Worm (Caenorhabditis elegans) whole organism, early embryonic: Measurements from ENCODE around the gene F16H6.10.

Experiments used
- B0310.2 ChIP-seq: sonication (generic microtip); optimal IDR thresholded peaks from 2 replicates; lab custom pipeline; 2016; ENCODE audit warnings: mild to moderate bottlenecking, missing genetic modification characterization, missing compliant biosample characterization
- F13C5.2 ChIP-seq: sonication (generic microtip); optimal IDR thresholded peaks from 2 replicates; lab custom pipeline; 2017; ENCODE audit warnings: mild to moderate bottlenecking, missing genetic modification characterization, inconsistent platforms, missing compliant biosample characterization
- aly-1 ChIP-seq: sonication (generic microtip); optimal IDR thresholded peaks from 2 replicates; lab custom pipeline; 2016; ENCODE audit warnings: missing genetic modification characterization, missing compliant biosample characterization
- ama-1 ChIP-seq: fragments of 150-350 bp; optimal IDR thresholded peaks from 2 replicates; lab custom pipeline; 2014
- ceh-13 ChIP-seq: fragments of 200-800 bp; sonication (Bioruptor generic); optimal IDR thresholded peaks from 2 replicates; lab custom pipeline; 2018; ENCODE audit warnings: mild to moderate bottlenecking, missing genetic modification characterization, missing compliant biosample characterization
- ceh-36 ChIP-seq: sonication (generic microtip); optimal IDR thresholded peaks from 2 replicates; lab custom pipeline; 2016; ENCODE audit warnings: missing genetic modification characterization, inconsistent platforms, missing compliant biosample characterization
- ets-7 ChIP-seq: sonication (generic microtip); optimal IDR thresholded peaks from 2 replicates; lab custom pipeline; 2016; ENCODE audit warnings: missing genotype, missing genetic modification characterization, missing compliant biosample characterization
- flt-1 ChIP-seq: fragments of 200-800 bp; sonication (Bioruptor generic); IDR thresholded peaks from 2 replicates; pipeline ENCODE4 v1.3.6; 2022; ENCODE audit warnings: missing genetic modification characterization, missing compliant biosample characterization
- hmbx-1 ChIP-seq: sonication (generic microtip); optimal IDR thresholded peaks from 2 replicates; lab custom pipeline; 2016; ENCODE audit warnings: mild to moderate bottlenecking, missing genetic modification characterization, missing compliant biosample characterization
- hmg-4 ChIP-seq: fragments of 200-800 bp; sonication (Bioruptor generic); optimal IDR thresholded peaks from 2 replicates; lab custom pipeline; 2018; ENCODE audit warnings: mild to moderate bottlenecking, missing genetic modification characterization, missing compliant biosample characterization
- hnd-1 ChIP-seq: sonication (generic microtip); optimal IDR thresholded peaks from 2 replicates; lab custom pipeline; 2016; ENCODE audit warnings: missing genetic modification characterization, missing compliant biosample characterization
- pes-1 ChIP-seq: fragments of 200-800 bp; sonication (Bioruptor generic); IDR thresholded peaks from 2 replicates; pipeline ENCODE4 v1.3.6; 2022; ENCODE audit warnings: missing genetic modification reagents, missing genetic modification characterization, missing compliant biosample characterization
- scrt-1 ChIP-seq: fragments of 200-800 bp; sonication (Bioruptor generic); IDR thresholded peaks from 2 replicates; pipeline ENCODE4 v1.3.6; 2022; ENCODE audit warnings: missing genetic modification characterization, missing compliant biosample characterization
- sea-1 ChIP-seq: fragments of 200-800 bp; sonication (Bioruptor generic); conservative IDR thresholded peaks from 2 replicates; pipeline ENCODE4 v1.3.6; 2022; ENCODE audit warnings: missing genetic modification characterization, missing compliant biosample characterization
- tbx-11 ChIP-seq: fragments of 200-800 bp; sonication (Bioruptor generic); IDR thresholded peaks from 2 replicates; pipeline ENCODE4 v1.3.6; 2022; ENCODE audit warnings: missing genetic modification characterization, missing compliant biosample characterization
- tbx-37 ChIP-seq: fragments of 200-800 bp; sonication (Bioruptor generic); conservative IDR thresholded peaks from 2 replicates; pipeline ENCODE4 v1.3.6; 2022; ENCODE audit warnings: missing genetic modification reagents, missing genetic modification characterization, missing compliant biosample characterization
- tra-4 ChIP-seq: sonication (generic microtip); optimal IDR thresholded peaks from 2 replicates; lab custom pipeline; 2017; ENCODE audit warnings: missing genetic modification characterization, missing compliant biosample characterization

Gene F16H6.10

DNA sequence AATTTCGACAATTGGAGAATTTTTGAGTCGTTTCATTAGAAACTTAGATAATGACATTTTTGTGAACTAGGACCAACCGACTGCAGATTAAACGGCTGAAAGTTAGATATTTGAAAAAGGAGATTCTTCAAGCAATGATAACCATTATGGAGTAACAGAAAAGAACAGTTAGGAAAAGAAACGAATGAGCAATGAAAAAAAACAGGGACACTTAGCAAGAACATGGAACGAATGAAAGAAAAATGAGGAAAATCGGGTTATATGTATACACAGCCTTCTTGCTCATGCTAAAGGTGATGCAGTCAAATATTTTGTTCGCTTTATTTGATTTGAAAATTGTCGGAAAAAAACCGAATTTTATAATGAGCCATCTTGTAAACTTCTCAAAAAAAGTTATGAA lies at the start of gene F16H6.10:
F16H6.10 (minus strand) TSS at position 101 of the 400 bp plus-strand sequence.
- TF ChIP-seq tbx-37 (GFP tag; lab: Robert Waterston, UW) (no peak), hmg-4 (no peak), ceh-36 (no peak), sea-1 (GFP tag; lab: Robert Waterston, UW) (no peak), hnd-1 (tag; lab: Kevin White, UChicago) (no peak), tra-4 (tag; lab: Kevin White, UChicago) (no peak), pes-1 (GFP tag; lab: Robert Waterston, UW) (no peak), hmbx-1 (tag; lab: Kevin White, UChicago) (no peak), B0310.2 (tag; lab: Kevin White, UChicago) (no peak), ets-7 (tag; lab: Kevin White, UChicago) (no peak), tbx-11 (no peak), flt-1 (GFP tag; lab: Robert Waterston, UW) (no peak), scrt-1 (GFP tag; lab: Robert Waterston, UW) (no peak)

DNA sequence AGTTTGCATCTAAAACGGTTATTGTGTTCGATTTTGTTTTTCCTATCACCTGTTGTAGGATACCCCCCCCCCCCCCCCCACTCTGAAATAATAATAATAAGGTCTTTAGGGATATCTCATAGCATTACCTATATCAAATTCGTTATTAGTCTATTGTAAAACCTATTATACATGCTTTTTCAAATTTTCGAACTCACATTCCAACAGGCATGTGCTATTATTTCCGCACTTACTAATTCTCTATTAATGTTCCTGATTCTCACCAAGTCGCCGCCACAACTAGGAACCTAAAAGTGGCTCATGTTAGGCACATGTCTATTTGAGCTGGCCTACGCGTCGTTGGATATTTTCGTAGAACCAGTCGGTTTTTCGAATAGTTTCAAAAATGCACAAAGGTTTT lies 46.1 kb upstream of the F16H6.10 start, which contains the start of gene Y37H2C.4:
Y37H2C.4 (plus strand) TSS at position 301 of the 400 bp plus-strand sequence.
- TF ChIP-seq tbx-37 (GFP tag; lab: Robert Waterston, UW), result no peak
- no peak for TF ChIP-seq sea-1 (GFP tag; lab: Robert Waterston, UW)
- TF ChIP-seq hmbx-1 (tag; lab: Kevin White, UChicago), result no peak
- no peak for TF ChIP-seq aly-1 (tag; lab: Kevin White, UChicago)
- no peak for TF ChIP-seq tra-4 (tag; lab: Kevin White, UChicago)
- TF ChIP-seq ama-1 (lab: Kevin White, UChicago), result no peak
- no peak for TF ChIP-seq tbx-11
- TF ChIP-seq scrt-1 (GFP tag; lab: Robert Waterston, UW), result no peak
- TF ChIP-seq ceh-13 (GFP tag; lab: Kevin White, UChicago), result no peak
- no peak for TF ChIP-seq F13C5.2 (tag; lab: Kevin White, UChicago)

DNA sequence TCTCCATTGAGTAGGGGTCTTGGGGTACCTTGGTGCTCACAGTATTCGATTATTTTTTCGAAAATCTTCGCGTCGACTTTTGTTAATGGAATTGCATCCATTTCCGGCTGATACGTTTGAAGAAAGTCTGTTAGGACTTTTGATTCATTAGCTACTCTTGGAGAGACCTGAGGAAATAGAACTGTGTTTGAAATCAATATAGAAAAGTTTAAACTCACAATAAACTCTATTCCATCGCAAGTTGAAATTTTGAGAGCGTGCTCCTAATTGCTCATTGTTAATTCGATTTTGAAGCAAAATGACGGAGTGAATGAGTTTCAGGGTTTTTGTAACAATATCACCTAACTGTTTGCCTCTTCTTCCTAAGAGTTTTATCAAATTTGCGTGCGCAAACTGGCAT lies 45.6 kb upstream of the F16H6.10 start, which contains the start of gene skr-6:
skr-6 (minus strand) TSS at position 101 of the 400 bp plus-strand sequence.
- TF ChIP-seq ama-1 (lab: Kevin White, UChicago), result no peak
- no peak for TF ChIP-seq F13C5.2 (tag; lab: Kevin White, UChicago)
- no peak for TF ChIP-seq pes-1 (GFP tag; lab: Robert Waterston, UW)
- TF ChIP-seq ceh-13 (GFP tag; lab: Kevin White, UChicago), result no peak
- TF ChIP-seq sea-1 (GFP tag; lab: Robert Waterston, UW), result no peak
- TF ChIP-seq B0310.2 (tag; lab: Kevin White, UChicago), result no peak
- TF ChIP-seq flt-1 (GFP tag; lab: Robert Waterston, UW), result no peak

DNA sequence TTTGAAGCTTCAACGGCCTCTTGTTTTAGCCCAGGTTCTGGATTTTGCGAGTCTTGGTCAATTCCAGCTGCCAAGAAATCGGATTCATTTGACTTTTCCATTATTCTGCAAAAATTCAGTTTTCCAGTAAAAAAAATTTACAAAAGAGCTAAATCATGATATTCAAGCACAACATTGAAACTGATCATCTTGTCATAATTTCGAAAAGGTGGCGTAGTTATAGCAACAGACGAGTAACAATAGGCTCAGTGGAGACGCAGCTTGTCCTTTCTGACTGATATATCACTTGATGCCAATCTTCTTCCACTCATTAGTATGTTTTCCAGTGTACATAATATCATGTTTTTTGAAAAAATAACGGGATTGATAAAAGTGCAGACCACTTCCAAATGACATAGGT lies 44.5 kb upstream of the F16H6.10 start, which contains the start of gene fbxa-213:
fbxa-213 (minus strand) TSS at position 101 of the 400 bp plus-strand sequence.
- TF ChIP-seq tbx-11, result no peak
- TF ChIP-seq F13C5.2 (tag; lab: Kevin White, UChicago), result no peak
- no peak for TF ChIP-seq hmbx-1 (tag; lab: Kevin White, UChicago)

- TF ChIP-seq hmg-4 (no peak), pes-1 (GFP tag; lab: Robert Waterston, UW) (no peak), aly-1 (tag; lab: Kevin White, UChicago) (no peak), hnd-1 (tag; lab: Kevin White, UChicago) (no peak), flt-1 (GFP tag; lab: Robert Waterston, UW) (no peak), tbx-37 (GFP tag; lab: Robert Waterston, UW) (no peak), hmbx-1 (tag; lab: Kevin White, UChicago) (no peak), ets-7 (tag; lab: Kevin White, UChicago) (no peak), B0310.2 (tag; lab: Kevin White, UChicago) (no peak), ceh-13 (GFP tag; lab: Kevin White, UChicago) (no peak)
Observed at ce11 chrV:18266238-18266637, 42.0 kb upstream of the F16H6.10 start, which contains the start of gene R10E8.6. Gene R10E8.6 (minus strand): TSS chrV:18266391.

DNA sequence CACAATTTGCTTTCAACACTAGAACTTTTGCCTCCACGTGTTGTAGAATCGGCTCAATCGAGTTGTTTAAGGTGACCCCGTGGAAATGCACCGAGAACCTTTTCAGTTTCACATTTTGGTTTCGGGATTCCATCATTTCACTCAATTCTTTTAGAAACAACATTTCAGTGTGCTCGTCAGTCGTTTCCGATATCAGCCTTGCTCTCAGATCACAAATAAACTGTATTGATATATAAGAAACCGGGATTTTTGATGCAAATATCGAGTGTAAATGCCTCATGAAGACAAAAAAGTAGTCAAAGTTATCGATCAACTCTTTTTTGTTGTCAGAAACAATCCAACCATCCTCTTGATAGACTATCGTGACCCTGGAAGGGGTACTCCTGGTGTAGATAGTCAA lies 41.3 kb upstream of the F16H6.10 start:
- TF ChIP-seq ama-1 (lab: Kevin White, UChicago) (no peak), aly-1 (tag; lab: Kevin White, UChicago) (no peak), tbx-37 (GFP tag; lab: Robert Waterston, UW) (no peak), hnd-1 (tag; lab: Kevin White, UChicago) (no peak), sea-1 (GFP tag; lab: Robert Waterston, UW) (no peak), hmg-4 (no peak), hmbx-1 (tag; lab: Kevin White, UChicago) (no peak), tbx-11 (no peak)

DNA sequence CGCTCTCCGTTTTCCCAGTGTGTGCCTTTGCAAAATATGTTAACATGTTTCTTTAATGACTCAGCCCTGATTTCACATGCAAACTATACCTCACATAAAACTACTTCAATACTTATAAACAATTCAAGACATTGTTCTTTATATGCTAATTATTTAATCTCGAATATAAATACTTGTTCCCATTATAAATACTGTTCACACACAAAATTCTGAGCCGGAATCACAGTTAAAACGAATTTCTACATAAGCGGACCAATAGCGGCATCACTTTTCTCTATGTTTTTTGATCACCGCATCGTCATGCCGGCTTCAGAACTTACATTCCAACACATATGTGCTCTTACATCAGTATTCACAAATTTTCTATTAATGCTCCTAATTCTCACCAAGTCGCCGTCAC lies 30.2 kb upstream of the F16H6.10 start, which contains the start of gene R10E8.5:
R10E8.5 (plus strand) TSS at position 301 of the 400 bp plus-strand sequence.
- TF ChIP-seq ceh-36 (no peak), flt-1 (GFP tag; lab: Robert Waterston, UW) (no peak), sea-1 (GFP tag; lab: Robert Waterston, UW) (no peak), tra-4 (tag; lab: Kevin White, UChicago) (no peak), tbx-11 (no peak), hnd-1 (tag; lab: Kevin White, UChicago) (no peak), scrt-1 (GFP tag; lab: Robert Waterston, UW) (no peak), B0310.2 (tag; lab: Kevin White, UChicago) (no peak)

DNA sequence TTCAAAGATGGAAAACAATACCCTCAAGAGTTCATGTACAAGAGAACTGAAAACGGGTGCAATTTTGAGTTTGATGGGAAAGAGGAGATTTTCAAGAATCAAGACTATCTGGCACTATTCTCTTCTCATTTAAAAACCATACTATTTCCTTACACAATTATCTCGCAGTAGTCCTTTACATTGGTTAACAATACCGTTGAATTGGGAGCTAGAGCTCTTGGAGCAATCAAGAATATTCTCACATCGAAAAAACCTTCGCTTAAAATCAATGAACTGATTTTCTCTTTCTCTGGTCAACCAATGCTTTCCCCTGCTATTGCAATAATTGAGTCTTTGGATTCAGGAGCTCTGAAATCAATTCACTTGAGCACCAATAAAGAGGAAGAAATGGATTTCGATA lies 29.2 kb upstream of the F16H6.10 start, which contains the start of gene R10E8.2:
R10E8.2 (plus strand) TSS at position 301 of the 400 bp plus-strand sequence.
- TF ChIP-seq scrt-1 (GFP tag; lab: Robert Waterston, UW) (no peak), hnd-1 (tag; lab: Kevin White, UChicago) (no peak), aly-1 (tag; lab: Kevin White, UChicago) (no peak), B0310.2 (tag; lab: Kevin White, UChicago) (no peak), ets-7 (tag; lab: Kevin White, UChicago) (no peak), ceh-36 (no peak), ceh-13 (GFP tag; lab: Kevin White, UChicago) (no peak), hmbx-1 (tag; lab: Kevin White, UChicago) (no peak), ama-1 (lab: Kevin White, UChicago) (no peak), tbx-11 (no peak), F13C5.2 (tag; lab: Kevin White, UChicago) (no peak), hmg-4 (no peak), sea-1 (GFP tag; lab: Robert Waterston, UW) (no peak)
